Fruit fly (Drosophila melanogaster) whole organism, embryonic: ENCODE measurements around the gene 14-3-3epsilon.
A peak's percentile ranks its signal among the peaks of the same experiment; 100 is the strongest.

Experiments
- BEAF-32 ChIP-seq: fragments of 200-800 bp; sonication (Bioruptor generic); optimal IDR thresholded peaks from 3 replicates; lab custom pipeline; 2017; ENCODE audit warnings: missing biosample characterization, missing genetic modification characterization, mild to moderate bottlenecking, moderate library complexity, missing genetic modification reagents
- CG10267 ChIP-seq: fragments of 200-800 bp; sonication (Bioruptor generic); optimal IDR thresholded peaks from 2 replicates; lab custom pipeline; 2018; ENCODE audit warnings: missing biosample characterization, mild to moderate bottlenecking, missing genetic modification characterization, moderate library complexity
- CG10274 ChIP-seq: fragments of 200-800 bp; sonication (Bioruptor generic); optimal IDR thresholded peaks from 3 replicates; lab custom pipeline; 2017; ENCODE audit warnings: missing biosample characterization, mild to moderate bottlenecking, missing genetic modification characterization
- CG11093 ChIP-seq: fragments of 200-800 bp; sonication (Bioruptor generic); IDR thresholded peaks from 3 replicates; pipeline ENCODE4 v1.3.6; 2022; ENCODE audit warnings: missing biosample characterization, missing genetic modification characterization
- CG12071 ChIP-seq: fragments of 200-800 bp; sonication (Bioruptor generic); optimal IDR thresholded peaks from 3 replicates; lab custom pipeline; 2018; ENCODE audit warnings: missing biosample characterization, mild to moderate bottlenecking, missing genetic modification characterization
- CG13287 ChIP-seq: fragments of 200-800 bp; sonication (Bioruptor generic); IDR thresholded peaks from 2 replicates; pipeline ENCODE4 v1.3.6; 2022; ENCODE audit warnings: missing biosample characterization, missing genetic modification characterization; ENCODE audit not compliant: partially characterized antibody
- CG15514 ChIP-seq: fragments of 200-800 bp; sonication (Bioruptor generic); optimal IDR thresholded peaks from 3 replicates; lab custom pipeline; 2017; ENCODE audit warnings: missing biosample characterization, missing genetic modification characterization, mild to moderate bottlenecking, moderate library complexity, missing genetic modification reagents
- CG1603 ChIP-seq: fragments of 200-800 bp; sonication (Bioruptor generic); optimal IDR thresholded peaks from 2 replicates; lab custom pipeline; 2019; ENCODE audit warnings: missing biosample characterization, mild to moderate bottlenecking, missing genetic modification characterization, moderate library complexity
- CG17328 ChIP-seq: fragments of 200-800 bp; sonication (Bioruptor generic); IDR thresholded peaks from 2 replicates; pipeline ENCODE4 v1.3.6; 2022; ENCODE audit warnings: missing biosample characterization, missing genetic modification characterization
- CG17359 ChIP-seq: fragments of 200-800 bp; sonication (Bioruptor generic); optimal IDR thresholded peaks from 3 replicates; lab custom pipeline; 2018; ENCODE audit warnings: missing biosample characterization, mild to moderate bottlenecking, missing genetic modification characterization, moderate library complexity
- CG17802 ChIP-seq: fragments of 200-800 bp; sonication (Bioruptor generic); optimal IDR thresholded peaks from 2 replicates; lab custom pipeline; 2018; ENCODE audit warnings: missing biosample characterization, mild to moderate bottlenecking, missing genetic modification characterization, moderate library complexity
- CG2116 ChIP-seq: fragments of 200-800 bp; sonication (Bioruptor generic); optimal IDR thresholded peaks from 3 replicates; lab custom pipeline; 2018; ENCODE audit warnings: missing biosample characterization, mild to moderate bottlenecking, missing genetic modification characterization
- CG30020 ChIP-seq: fragments of 200-800 bp; optimal IDR thresholded peaks from 2 replicates; lab custom pipeline; 2019; ENCODE audit warnings: missing biosample characterization, mild to moderate bottlenecking, missing genetic modification characterization, moderate library complexity
- CG32532 ChIP-seq: fragments of 200-800 bp; sonication (Bioruptor generic); IDR thresholded peaks from 2 replicates; pipeline ENCODE4 v1.3.6; 2022; ENCODE audit warnings: missing biosample characterization, missing genetic modification characterization
- CG34422 ChIP-seq: fragments of 200-800 bp; sonication (Bioruptor generic); IDR thresholded peaks from 3 replicates; pipeline ENCODE4 v1.3.6; 2022; ENCODE audit warnings: missing biosample characterization, missing genetic modification characterization
- CG3726 ChIP-seq: fragments of 200-800 bp; sonication (Bioruptor generic); IDR thresholded peaks from 3 replicates; pipeline ENCODE4, ENCODE4 v1.3.6; 2022; ENCODE audit warnings: missing biosample characterization, missing genetic modification characterization
- CG4730 ChIP-seq: fragments of 200-800 bp; sonication (Bioruptor generic); IDR thresholded peaks from 2 replicates; pipeline ENCODE4 v1.3.6; 2022; ENCODE audit warnings: missing biosample characterization, missing genetic modification characterization
- CG6791 ChIP-seq: fragments of 200-800 bp; sonication (Bioruptor generic); IDR thresholded peaks from 3 replicates; pipeline ENCODE4 v1.3.6; 2022; ENCODE audit warnings: missing biosample characterization, missing genetic modification characterization; ENCODE audit not compliant: partially characterized antibody
- CG7357 ChIP-seq: fragments of 200-800 bp; sonication (Bioruptor generic); IDR thresholded peaks from 3 replicates; pipeline ENCODE4 v1.3.6; 2022; ENCODE audit warnings: missing biosample characterization, missing genetic modification characterization
- Dfd ChIP-seq, 2 experiments: fragments of >200 bp; optimal IDR thresholded peaks; 2 replicates each; lab custom pipeline; 2017; ENCODE audit warnings: missing biosample characterization in 2 of 2, missing genetic modification characterization in 2 of 2
- Dll ChIP-seq: fragments of 200-800 bp; sonication (Bioruptor generic); IDR thresholded peaks from 4 replicates; pipeline ENCODE4 v1.3.6; 2022; ENCODE audit warnings: missing biosample characterization, missing genetic modification characterization; ENCODE audit not compliant: partially characterized antibody
- Dp ChIP-seq: fragments of 200-800 bp; sonication (Bioruptor generic); optimal IDR thresholded peaks from 2 replicates; lab custom pipeline; 2018; ENCODE audit warnings: missing biosample characterization, mild to moderate bottlenecking, missing genetic modification characterization, moderate library complexity
- Dref ChIP-seq: fragments of 200-800 bp; sonication (Bioruptor generic); IDR thresholded peaks from 2 replicates; pipeline ENCODE4 v1.3.6; 2022; ENCODE audit warnings: missing biosample characterization, missing genetic modification characterization
- E2f2 ChIP-seq: fragments of 200-800 bp; sonication (Bioruptor generic); IDR thresholded peaks from 2 replicates; pipeline ENCODE4 v1.3.6; 2022; ENCODE audit warnings: missing biosample characterization, missing genetic modification characterization
- ERR ChIP-seq: fragments of 200-800 bp; sonication (Bioruptor generic); optimal IDR thresholded peaks from 2 replicates; lab custom pipeline; 2016; ENCODE audit warnings: missing biosample characterization, missing genetic modification characterization
- Gug ChIP-seq: fragments of 200-800 bp; sonication (Bioruptor generic); IDR thresholded peaks from 4 replicates; pipeline ENCODE4 v1.3.6; 2022; ENCODE audit warnings: missing biosample characterization, missing genetic modification characterization
- HLH3B ChIP-seq: fragments of 200-800 bp; sonication (Bioruptor generic); IDR thresholded peaks from 2 replicates; pipeline ENCODE4 v1.3.6; 2022; ENCODE audit warnings: missing biosample characterization, missing genetic modification characterization
- HLH4C ChIP-seq: fragments of 200-800 bp; sonication (Bioruptor generic); IDR thresholded peaks from 3 replicates; pipeline ENCODE4 v1.3.6; 2022; ENCODE audit warnings: missing biosample characterization, missing genetic modification characterization; ENCODE audit not compliant: partially characterized antibody
- Kr ChIP-seq: fragments of 200-800 bp; sonication (Bioruptor generic); optimal IDR thresholded peaks from 2 replicates; lab custom pipeline; 2017; ENCODE audit warnings: missing biosample characterization, mild to moderate bottlenecking, missing genetic modification characterization
- Med ChIP-seq: fragments of 200-800 bp; sonication (Bioruptor generic); peaks from one replicate; lab custom pipeline; 2016; ENCODE audit warnings: missing biosample characterization, missing genetic modification characterization, mild to moderate bottlenecking, inconsistent platforms, moderate library complexity
- Myb ChIP-seq: fragments of 200-800 bp; sonication (Bioruptor generic); optimal IDR thresholded peaks from 2 replicates; lab custom pipeline; 2016; ENCODE audit warnings: missing biosample characterization, missing genetic modification characterization
- NC2α ChIP-seq: fragments of 200-800 bp; sonication (Bioruptor generic); optimal IDR thresholded peaks from 2 replicates; lab custom pipeline; 2016; ENCODE audit warnings: missing biosample characterization, missing genetic modification characterization
- Sry-δ ChIP-seq: fragments of 200-800 bp; sonication (Bioruptor generic); optimal IDR thresholded peaks from 2 replicates; lab custom pipeline; 2016; ENCODE audit warnings: missing biosample characterization, missing genetic modification characterization
- crp ChIP-seq, 2 experiments: fragments of 200-800 bp; sonication (Bioruptor generic); optimal IDR thresholded peaks; 2 replicates in 1 of 2; 3 replicates in 1 of 2; lab custom pipeline; 2017; ENCODE audit warnings: missing biosample characterization in 2 of 2, missing genetic modification characterization in 2 of 2, mild to moderate bottlenecking in 1 of 2, moderate library complexity in 1 of 2
- exex ChIP-seq: fragments of 200-800 bp; sonication (Bioruptor generic); optimal IDR thresholded peaks from 4 replicates; lab custom pipeline; 2018; ENCODE audit warnings: missing biosample characterization, mild to moderate bottlenecking, missing genetic modification characterization, moderate library complexity
- eyg ChIP-seq: fragments of 200-800 bp; sonication (Bioruptor generic); optimal IDR thresholded peaks from 3 replicates; lab custom pipeline; 2016; ENCODE audit warnings: missing biosample characterization, missing genetic modification characterization
- hbn ChIP-seq: fragments of 200-800 bp; sonication (Bioruptor generic); IDR thresholded peaks from 2 replicates; pipeline ENCODE4 v1.3.6; 2022; ENCODE audit warnings: missing biosample characterization, missing genetic modification characterization; ENCODE audit not compliant: partially characterized antibody
- oc ChIP-seq: fragments of 200-800 bp; sonication (Bioruptor generic); optimal IDR thresholded peaks from 2 replicates; lab custom pipeline; 2018; ENCODE audit warnings: missing biosample characterization, mild to moderate bottlenecking, missing genetic modification characterization, moderate library complexity
- otp ChIP-seq: fragments of 200-800 bp; sonication (Bioruptor generic); IDR thresholded peaks from 3 replicates; pipeline ENCODE4, ENCODE4 v1.3.6; 2022; ENCODE audit warnings: missing biosample characterization, missing genetic modification characterization
- pzg ChIP-seq: fragments of 200-800 bp; sonication (Bioruptor generic); optimal IDR thresholded peaks from 3 replicates; lab custom pipeline; 2018; ENCODE audit warnings: missing biosample characterization, mild to moderate bottlenecking, missing genetic modification characterization, moderate library complexity
- row ChIP-seq: fragments of 200-800 bp; sonication (Bioruptor generic); IDR thresholded peaks from 3 replicates; pipeline ENCODE4 v1.3.6; 2022; ENCODE audit warnings: missing biosample characterization, missing genetic modification characterization
- sens ChIP-seq: fragments of 200-800 bp; sonication (Bioruptor generic); peaks from one replicate; lab custom pipeline; 2016; ENCODE audit warnings: missing biosample characterization, missing genetic modification characterization
- sisA ChIP-seq: fragments of 200-800 bp; sonication (Bioruptor generic); IDR thresholded peaks from 2 replicates; pipeline ENCODE4 v1.3.6; 2022; ENCODE audit warnings: missing biosample characterization, missing genetic modification characterization
- ssp ChIP-seq: fragments of 200-800 bp; sonication (Bioruptor generic); IDR thresholded peaks from 2 replicates; pipeline ENCODE4 v1.3.6; 2022; ENCODE audit warnings: missing biosample characterization, missing genetic modification characterization
- stwl ChIP-seq: fragments of 200-800 bp; sonication (Bioruptor generic); optimal IDR thresholded peaks from 3 replicates; lab custom pipeline; 2018; ENCODE audit warnings: missing biosample characterization, mild to moderate bottlenecking, missing genetic modification characterization, moderate library complexity
- ttk ChIP-seq: fragments of 200-800 bp; sonication (Bioruptor generic); IDR thresholded peaks from 2 replicates; pipeline ENCODE4 v2.1.2; 2022; ENCODE audit warnings: missing biosample characterization, missing genetic modification characterization
- usp ChIP-seq: fragments of >200 bp; optimal IDR thresholded peaks from 2 replicates; lab custom pipeline; 2017; ENCODE audit warnings: missing biosample characterization, missing genetic modification characterization
- z ChIP-seq: fragments of 200-800 bp; sonication (Bioruptor generic); IDR thresholded peaks from 3 replicates; pipeline ENCODE4 v1.3.6; 2022; ENCODE audit warnings: missing biosample characterization, missing genetic modification characterization

Gene 14-3-3epsilon

dm6 chr3R:18228713-18229222, 13.6 kb upstream of the 14-3-3epsilon start (continued):
- TF ChIP-seq eyg (GFP tag; lab: Kevin White, UChicago) = no peak
- TF ChIP-seq CG32532 (GFP tag; lab: Robert Waterston, UW) = peak; percentile 58; the same call in 1 of the 2 replicates
- 0 out of 2 replicates have a peak, but pooled peaks have one; percentile 28 for TF ChIP-seq ttk (GFP tag; lab: Robert Waterston, UW)
- TF ChIP-seq otp (GFP tag; lab: Robert Waterston, UW) = 0 out of 3 replicates have a peak, but pooled peaks have one; percentile 51
- TF ChIP-seq HLH3B (GFP tag; lab: Robert Waterston, UW) = 0 out of 2 replicates have a peak, but pooled peaks have one; percentile 21
- 0 out of 2 replicates have a peak, but pooled peaks have one; percentile 15 for TF ChIP-seq sisA (GFP tag; lab: Robert Waterston, UW)
- TF ChIP-seq ERR (GFP tag; lab: Kevin White, UChicago) = no peak
- 0 out of 2 replicates have a peak, but pooled peaks have one; percentile 13 for TF ChIP-seq CG17328

DNA sequence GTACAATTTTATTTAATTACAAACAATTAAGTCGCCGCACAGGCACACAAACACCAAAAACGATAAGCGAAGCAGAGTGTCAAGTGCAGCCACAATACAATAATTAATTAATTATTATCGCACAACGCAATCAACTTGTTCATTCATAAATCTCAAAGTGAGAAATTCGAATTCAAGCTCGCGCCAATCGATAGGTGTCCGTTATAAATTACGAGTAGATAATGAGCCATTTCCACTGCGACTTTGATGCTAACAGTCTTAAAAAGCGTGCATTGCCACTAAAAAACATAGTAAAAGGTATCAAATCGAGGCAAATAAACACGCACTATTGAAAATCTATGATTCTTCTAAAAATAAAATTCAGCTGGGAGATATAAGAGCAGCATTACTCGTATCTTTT, 12.1 kb upstream of the 14-3-3epsilon start:
- TF ChIP-seq CG34422 (GFP tag; lab: Robert Waterston, UW) (no peak), NC2α (GFP tag; lab: Kevin White, UChicago) (no peak), Dref (GFP tag; lab: Robert Waterston, UW) (peak; percentile 46; the same call in 1 of the 2 replicates), CG6791 (GFP tag; lab: Robert Waterston, UW) (0 out of 3 replicates have a peak, but pooled peaks have one; percentile 27), sens (GFP tag; lab: Kevin White, UChicago) (peak; percentile 45), E2f2 (GFP tag; lab: Robert Waterston, UW) (peak; percentile 51; the same call in 1 of the 2 replicates), stwl (tag; lab: Kevin White, UChicago) (peak; percentile 42), pzg (GFP tag; lab: Kevin White, UChicago) (peak; percentile 37), exex (peak; percentile 9), Dp (GFP tag; lab: Kevin White, UChicago) (peak; percentile 60), ssp (GFP tag; lab: Robert Waterston, UW) (peak; percentile 84), Dll (GFP tag; lab: Robert Waterston, UW) (0 out of 4 replicates have a peak, but pooled peaks have one; percentile 20), CG3726 (GFP tag; lab: Robert Waterston, UW) (no peak), CG15514 (GFP tag; lab: Kevin White, UChicago) (peak; percentile 47), CG10274 (GFP tag; lab: Kevin White, UChicago) (no peak), Sry-δ (GFP tag; lab: Kevin White, UChicago) (peak; percentile 32), BEAF-32 (GFP tag; lab: Kevin White, UChicago) (peak; percentile 41), Med (GFP tag; lab: Kevin White, UChicago) (peak; percentile 50), Gug (GFP tag; lab: Robert Waterston, UW) (no peak), CG12071 (GFP tag; lab: Kevin White, UChicago) (no peak), CG13287 (GFP tag; lab: Robert Waterston, UW) (peak; percentile 43; the same call in 1 of the 2 replicates), CG4730 (no peak), hbn (GFP tag; lab: Robert Waterston, UW) (no peak), CG17802 (peak; percentile 86), Myb (GFP tag; lab: Kevin White, UChicago) (peak; percentile 80), Dfd (GFP tag; optimal IDR thresholded peaks at IDR 0.05; lab: Kevin White, UChicago) (no peak), HLH4C (GFP tag; lab: Robert Waterston, UW) (0 out of 3 replicates have a peak, but pooled peaks have one; percentile 25), row (GFP tag; lab: Robert Waterston, UW) (peak; percentile 20; the same call in 1 of the 3 replicates), crp (GFP tag; optimal IDR thresholded peaks at IDR 0.05; lab: Kevin White, UChicago) (no peak), CG11093 (GFP tag; lab: Robert Waterston, UW) (no peak), usp (GFP tag; lab: Kevin White, UChicago) (no peak), CG17359 (tag; lab: Kevin White, UChicago) (no peak), CG10267 (no peak), Kr (GFP tag; lab: Kevin White, UChicago) (no peak), oc (no peak), z (GFP tag; lab: Robert Waterston, UW) (no peak), CG1603 (peak; percentile 26), CG2116 (GFP tag; lab: Kevin White, UChicago) (peak; percentile 10), CG30020 (tag; lab: Kevin White, UChicago) (peak; percentile 21), CG7357 (GFP tag; lab: Robert Waterston, UW) (peak; percentile 79)
